Fruit fly (Drosophila melanogaster): ENCODE data around the gene tap.

Gene tap

DNA sequence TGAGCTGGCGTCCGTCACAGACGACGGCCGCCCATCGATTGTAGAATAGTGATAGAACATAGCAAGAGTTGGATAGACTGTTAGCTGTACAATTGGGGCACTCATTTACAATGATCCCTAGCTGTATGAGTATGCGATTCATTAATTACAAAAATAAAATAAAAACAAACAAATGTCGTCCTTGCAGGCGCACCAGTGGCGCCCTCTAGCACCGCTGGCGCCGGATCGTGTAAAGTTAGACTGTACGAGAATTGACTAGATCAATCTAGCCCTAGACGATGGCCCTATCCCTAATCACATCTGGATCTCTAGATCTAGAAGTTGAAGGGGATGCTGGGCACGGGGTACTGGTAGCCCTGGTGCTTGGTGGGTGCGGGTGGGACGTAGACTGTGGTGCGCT, 24.2 kb downstream of the tap start (continued):
- TF ChIP-seq fu2 (GFP tag; optimal IDR thresholded peaks at IDR 0.05) (no peak), CG6683 (GFP tag; optimal IDR thresholded peaks at IDR 0.05) (no peak), Dbx (GFP tag; IDR thresholded peaks at IDR 0.05) (0 out of 3 replicates have a peak, but pooled peaks have one; percentile 42), CG10565 (GFP tag; optimal IDR thresholded peaks at IDR 0.05) (no peak), pb (GFP tag; optimal IDR thresholded peaks at IDR 0.05) (no peak), H15 (GFP tag; IDR thresholded peaks at IDR 0.05) (0 out of 3 replicates have a peak, but pooled peaks have one; percentile 13), CG10267 (tag; optimal IDR thresholded peaks at IDR 0.05) (no peak), pho (GFP tag; optimal IDR thresholded peaks at IDR 0.05) (no peak), danr (GFP tag; IDR thresholded peaks at IDR 0.05) (no peak), Dp (GFP tag; optimal IDR thresholded peaks at IDR 0.05) (no peak), CG6791 (GFP tag; IDR thresholded peaks at IDR 0.05; ENCODE audit: partially characterized antibody) (0 out of 3 replicates have a peak, but pooled peaks have one; percentile 15), CG11560 (tag; IDR thresholded peaks at IDR 0.05) (no peak)

DNA sequence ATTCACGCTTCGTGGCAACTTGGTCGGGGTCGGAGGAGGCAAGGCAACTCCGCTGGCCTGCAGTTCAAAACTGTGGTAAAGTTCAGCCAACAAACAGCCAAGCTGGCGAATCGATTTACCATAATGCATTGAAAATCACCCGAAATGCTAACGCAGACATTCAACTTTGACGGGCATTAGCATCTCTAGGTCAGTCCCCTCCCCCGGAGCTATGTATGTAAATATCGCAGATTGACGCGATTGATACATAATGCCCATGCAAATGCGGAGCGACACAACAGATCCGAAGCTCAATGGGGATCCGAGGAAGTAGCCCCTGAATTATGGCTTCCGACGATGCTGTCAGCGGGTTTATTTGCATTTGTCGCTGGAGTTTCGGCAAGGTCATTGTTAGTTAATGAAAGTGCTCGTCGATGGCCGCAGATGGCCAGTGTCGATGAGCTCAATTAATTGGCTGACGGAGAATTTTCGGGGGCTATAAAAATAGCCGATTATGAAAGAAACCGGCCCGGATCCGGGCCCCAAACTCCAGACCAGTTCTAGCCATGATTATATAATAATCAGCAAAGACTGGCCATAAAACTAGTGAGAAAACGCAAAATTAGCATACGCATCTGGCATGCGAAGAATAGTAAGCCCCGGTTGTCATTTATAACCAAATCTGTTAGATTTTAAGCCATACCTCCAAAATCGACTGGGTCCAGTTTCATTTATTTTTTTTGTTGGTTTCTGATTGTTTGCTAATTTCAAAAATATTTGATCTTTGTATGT, 27.3 kb downstream of the tap start:
- no peak for TF ChIP-seq CG15073 (GFP tag; optimal IDR thresholded peaks at IDR 0.05)
- TF ChIP-seq CG17802 (tag; optimal IDR thresholded peaks at IDR 0.05) = no peak
- peak; percentile 79; the same call in 1 of the 4 replicates for TF ChIP-seq chinmo (GFP tag; IDR thresholded peaks at IDR 0.05; ENCODE audit: partially characterized antibody)
- no peak for TF ChIP-seq esg (GFP tag; conservative IDR thresholded peaks at IDR 0.05)
- no peak for TF ChIP-seq grn (GFP tag; optimal IDR thresholded peaks at IDR 0.05)
- TF ChIP-seq CG4360 (GFP tag; IDR thresholded peaks at IDR 0.05) = no peak
- TF ChIP-seq bsh (GFP tag; optimal IDR thresholded peaks at IDR 0.05) = no peak
- TF ChIP-seq Sry-δ (GFP tag; optimal IDR thresholded peaks at IDR 0.05) = no peak
- TF ChIP-seq lbe (GFP tag; optimal IDR thresholded peaks at IDR 0.05) = no peak
- TF ChIP-seq NFAT (GFP tag; IDR thresholded peaks at IDR 0.05) = no peak
- TF ChIP-seq cwo (GFP tag; optimal IDR thresholded peaks at IDR 0.05) = no peak
- no peak for TF ChIP-seq corto (GFP tag; optimal IDR thresholded peaks at IDR 0.05)
- TF ChIP-seq tll (GFP tag; optimal IDR thresholded peaks at IDR 0.05) = no peak
- TF ChIP-seq Abd-B (GFP tag; optimal IDR thresholded peaks at IDR 0.05) = no peak
- TF ChIP-seq CG9876 (GFP tag; optimal IDR thresholded peaks at IDR 0.05) = no peak
- TF ChIP-seq CoRest (tag; optimal IDR thresholded peaks at IDR 0.05) = no peak
- TF ChIP-seq Sox100B (GFP tag; optimal IDR thresholded peaks at IDR 0.05) = no peak
- no peak for TF ChIP-seq CG11456 (GFP tag; IDR thresholded peaks at IDR 0.05)
- TF ChIP-seq Xbp1 (GFP tag; optimal IDR thresholded peaks at IDR 0.05) = no peak
- TF ChIP-seq otp (GFP tag; IDR thresholded peaks at IDR 0.05) = no peak
- TF ChIP-seq Eip74EF (GFP tag; optimal IDR thresholded peaks at IDR 0.05) = peak in 1 of 2 experiments; percentile 28
- peak; percentile 26 for TF ChIP-seq oc (tag; optimal IDR thresholded peaks at IDR 0.05)
- TF ChIP-seq dimm (GFP tag; IDR thresholded peaks at IDR 0.05) = no peak
- no peak for TF ChIP-seq Lpt (GFP tag; optimal IDR thresholded peaks at IDR 0.05)
- TF ChIP-seq CG9797 (GFP tag; optimal IDR thresholded peaks at IDR 0.05) = no peak
- TF ChIP-seq nerfin-2 (GFP tag; IDR thresholded peaks at IDR 0.05; ENCODE audit: partially characterized antibody) = no peak
- TF ChIP-seq CG17186 (GFP tag; optimal IDR thresholded peaks at IDR 0.05) = no peak
- no peak for TF ChIP-seq ro (GFP tag; IDR thresholded peaks at IDR 0.05)
- TF ChIP-seq CG2678 (tag; optimal IDR thresholded peaks at IDR 0.05) = no peak
- no peak for TF ChIP-seq CG17912 (GFP tag; optimal IDR thresholded peaks at IDR 0.05)
- no peak for TF ChIP-seq CG14441 (GFP tag; IDR thresholded peaks at IDR 0.05)
- no peak for TF ChIP-seq CG14014 (GFP tag; IDR thresholded peaks at IDR 0.05)
- no peak for TF ChIP-seq CG9215 (GFP tag; IDR thresholded peaks at IDR 0.05)
- TF ChIP-seq CG16815 (GFP tag; optimal IDR thresholded peaks at IDR 0.05) = no peak
- no peak for TF ChIP-seq CG34224 (GFP tag; IDR thresholded peaks at IDR 0.05; ENCODE audit: partially characterized antibody)
- TF ChIP-seq pzg (GFP tag; optimal IDR thresholded peaks at IDR 0.05) = no peak
